Worm (Caenorhabditis elegans) whole organism, L4/young adult: ENCODE measurements around the gene qars-1.

Experiments used
- W03F9.2 ChIP-seq: fragments of 150-350 bp; optimal IDR thresholded peaks from 2 replicates; lab custom pipeline; 2014; ENCODE audit warnings: missing biosample characterization, missing genetic modification characterization
- dao-5 ChIP-seq: sonication (generic microtip); optimal IDR thresholded peaks from 2 replicates; lab custom pipeline; 2016; ENCODE audit warnings: missing genotype, missing genetic modification characterization, moderate library complexity, missing compliant biosample characterization
- him-1 ChIP-seq: sonication (generic microtip); optimal IDR thresholded peaks from 2 replicates; lab custom pipeline; 2016; ENCODE audit warnings: missing genotype, missing genetic modification reagents, missing genetic modification characterization, missing compliant biosample characterization

The qars-1 gene

DNA sequence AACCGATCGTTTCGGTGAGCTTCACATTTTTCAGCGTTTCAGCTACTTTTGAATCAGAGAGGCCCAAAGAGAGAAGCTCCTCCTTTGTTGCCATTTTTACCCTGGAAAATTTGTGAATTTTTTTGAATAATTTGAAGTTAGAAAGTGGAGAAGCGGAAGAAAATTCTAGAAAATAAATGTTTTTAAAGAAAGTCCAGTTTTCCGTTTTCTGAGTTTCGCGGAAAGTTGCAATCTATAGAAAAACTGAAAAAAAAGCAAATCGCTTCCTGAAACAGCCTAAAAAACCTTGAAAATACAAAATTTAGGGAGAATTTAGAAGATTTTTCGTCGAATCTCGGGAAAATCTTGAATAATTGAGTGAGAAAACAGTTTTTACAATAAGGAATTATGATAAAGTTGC is at the start of gene qars-1:
Gene qars-1 (minus strand): TSS at position 101 of the 400 bp plus-strand sequence.
- no peak for TF ChIP-seq dao-5 (tag; lab: Kevin White, UChicago)

DNA sequence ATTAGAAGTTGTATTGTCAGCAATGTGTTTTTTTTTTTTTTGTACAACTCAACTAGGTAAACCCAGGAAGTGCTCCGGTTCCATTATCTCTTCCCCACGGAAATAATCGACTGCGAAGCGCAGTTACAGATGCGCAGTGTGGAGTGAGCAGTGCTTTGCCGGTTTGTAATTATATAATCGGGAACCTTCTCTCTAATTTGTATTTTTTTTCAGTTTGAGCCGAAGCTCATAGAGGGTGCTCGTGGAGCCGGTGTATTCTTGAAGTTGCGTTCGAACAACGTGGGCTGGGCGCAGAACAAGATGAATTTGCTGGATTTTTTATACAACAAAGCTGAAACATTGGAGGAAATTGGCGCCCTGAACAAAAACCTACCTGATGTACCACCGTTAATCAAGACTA is 45.0 kb upstream of the qars-1 start, which contains the start of gene Y41E3.13:
Gene Y41E3.13 (plus strand): TSS at position 301 of the 400 bp plus-strand sequence.
- TF ChIP-seq W03F9.2 (no peak), him-1 (no peak), dao-5 (tag; lab: Kevin White, UChicago) (no peak)

DNA sequence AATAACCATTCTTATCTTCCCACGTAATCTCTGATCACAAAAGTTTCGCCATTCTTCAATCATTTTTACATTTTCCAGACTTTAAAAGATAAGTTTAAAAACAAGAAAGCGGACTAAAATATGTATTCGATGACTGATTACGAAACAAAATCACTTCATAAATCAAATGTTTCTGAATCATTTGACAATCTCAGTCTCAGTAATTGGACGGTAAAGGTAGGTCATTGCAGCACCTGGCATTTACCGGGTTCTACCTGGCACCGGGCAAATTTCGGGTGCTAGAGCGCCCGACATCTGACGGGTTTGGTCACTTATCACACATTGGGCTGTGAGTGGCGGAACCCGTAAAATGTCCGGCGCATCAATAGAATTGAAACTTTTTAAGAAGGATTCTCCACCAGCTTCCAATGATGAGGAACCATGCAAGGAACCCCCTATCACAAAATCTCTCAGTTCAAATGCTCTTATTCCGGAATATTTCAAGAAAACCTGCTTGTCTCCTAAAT is 43.2 kb upstream of the qars-1 start, which contains the start of gene Y41E3.19:
Gene Y41E3.19 (plus strand): TSS at position 51 of the 506 bp plus-strand sequence.
- TF ChIP-seq W03F9.2: no peak
- TF ChIP-seq him-1: no peak
- no peak for TF ChIP-seq dao-5 (tag; lab: Kevin White, UChicago)

DNA sequence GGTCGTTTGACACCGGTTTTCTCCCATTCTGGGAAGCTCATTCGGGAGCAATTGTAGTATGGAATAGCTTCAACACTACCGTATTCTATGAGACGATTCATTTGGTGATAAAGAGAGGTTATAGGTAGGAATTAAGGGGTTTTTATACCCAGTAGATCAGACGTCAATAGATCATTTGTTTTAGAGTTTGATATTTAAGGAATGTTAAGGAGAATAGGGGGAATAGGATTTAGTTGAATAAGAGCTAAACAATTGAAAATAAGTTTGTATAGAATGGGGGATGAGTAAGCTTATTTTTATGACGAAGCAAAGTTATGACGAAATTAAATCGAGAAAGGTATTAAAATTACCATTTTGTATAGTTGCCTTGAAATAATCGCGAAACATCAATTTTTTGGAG is 40.3 kb upstream of the qars-1 start, which contains the start of gene srt-47:
Gene srt-47 (minus strand): TSS at position 101 of the 400 bp plus-strand sequence.
- TF ChIP-seq him-1 (no peak), W03F9.2 (no peak), dao-5 (tag; lab: Kevin White, UChicago) (no peak)

DNA sequence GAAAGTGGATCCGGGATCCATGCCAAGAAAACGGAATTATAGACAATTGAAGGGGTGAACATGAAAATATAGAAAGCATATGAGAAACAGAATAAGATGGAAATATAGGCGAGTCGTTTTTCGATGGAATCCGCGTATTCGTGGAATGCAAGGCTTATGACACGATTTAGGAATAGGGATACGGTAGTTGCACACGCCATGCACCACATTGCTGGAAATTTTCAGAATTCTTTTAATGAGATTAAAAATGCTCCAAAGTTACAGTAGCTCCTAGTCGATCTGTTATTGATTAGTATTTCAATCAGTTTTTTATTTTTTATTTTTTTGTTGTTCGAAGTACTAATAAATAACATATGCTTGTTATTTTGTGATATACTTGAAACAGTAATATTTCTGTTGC is 38.1 kb upstream of the qars-1 start:
- TF ChIP-seq dao-5 (tag; lab: Kevin White, UChicago) (no peak), W03F9.2 (no peak), him-1 (no peak)

DNA sequence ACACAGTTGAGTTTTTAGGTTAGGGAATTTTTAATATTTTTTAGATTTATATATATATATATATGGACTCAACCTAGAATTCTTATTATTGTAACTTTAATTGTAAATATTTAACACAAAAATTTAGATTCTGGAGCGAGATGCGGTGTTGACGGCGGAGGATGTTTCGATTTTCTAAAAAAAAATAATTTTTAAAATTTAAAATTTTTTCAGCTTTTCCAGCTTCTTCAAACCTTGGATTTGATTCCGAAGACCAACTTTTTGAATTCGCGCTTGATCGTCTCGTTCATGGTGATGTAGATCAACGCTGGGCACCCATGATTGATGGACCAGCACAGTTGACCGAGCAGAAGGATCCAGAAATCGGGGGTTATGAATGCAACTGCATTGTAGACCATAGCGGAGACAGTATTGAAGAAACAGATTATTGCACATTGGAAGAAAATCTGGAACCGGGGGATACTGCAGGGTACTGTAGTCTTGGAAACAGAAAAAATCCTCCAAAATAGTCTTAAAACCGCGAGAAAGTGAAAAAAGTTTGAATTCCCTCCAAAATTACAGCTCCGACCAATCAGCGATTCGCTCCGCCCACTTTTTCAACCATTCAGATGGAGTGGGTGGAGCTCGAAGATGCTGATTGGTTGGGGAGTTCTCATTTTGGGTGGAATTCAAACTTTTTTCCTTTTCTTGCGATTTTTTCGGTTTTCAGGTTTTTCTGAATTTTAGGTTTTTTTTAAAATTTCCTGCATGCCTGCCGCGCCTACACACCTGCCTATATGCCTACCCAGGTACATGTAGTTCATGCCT is 36.5 kb upstream of the qars-1 start:
- TF ChIP-seq him-1 (no peak), dao-5 (tag; lab: Kevin White, UChicago) (no peak), W03F9.2 (no peak)

DNA sequence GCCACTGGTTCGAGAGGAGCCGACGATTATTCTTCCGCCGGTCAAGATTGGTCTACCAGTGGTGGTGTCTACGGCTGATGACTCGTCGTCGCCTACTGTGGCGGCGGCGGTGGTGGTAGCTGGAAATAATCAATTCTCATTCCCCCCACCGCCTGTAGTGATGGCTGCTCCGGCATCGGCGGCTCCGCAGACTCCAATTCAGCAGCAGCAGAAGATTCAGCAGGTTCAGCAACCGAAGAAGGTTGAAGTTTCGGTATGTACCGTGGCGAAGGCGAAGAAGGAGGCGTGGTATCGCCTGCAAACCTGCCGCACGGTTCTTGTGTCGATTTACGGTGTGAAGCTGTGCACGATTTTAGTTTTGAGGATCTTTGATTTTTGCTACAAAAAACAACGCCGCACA is 33.2 kb upstream of the qars-1 start:
- TF ChIP-seq him-1: no peak
- TF ChIP-seq W03F9.2: no peak
- TF ChIP-seq dao-5 (tag; lab: Kevin White, UChicago): no peak

DNA sequence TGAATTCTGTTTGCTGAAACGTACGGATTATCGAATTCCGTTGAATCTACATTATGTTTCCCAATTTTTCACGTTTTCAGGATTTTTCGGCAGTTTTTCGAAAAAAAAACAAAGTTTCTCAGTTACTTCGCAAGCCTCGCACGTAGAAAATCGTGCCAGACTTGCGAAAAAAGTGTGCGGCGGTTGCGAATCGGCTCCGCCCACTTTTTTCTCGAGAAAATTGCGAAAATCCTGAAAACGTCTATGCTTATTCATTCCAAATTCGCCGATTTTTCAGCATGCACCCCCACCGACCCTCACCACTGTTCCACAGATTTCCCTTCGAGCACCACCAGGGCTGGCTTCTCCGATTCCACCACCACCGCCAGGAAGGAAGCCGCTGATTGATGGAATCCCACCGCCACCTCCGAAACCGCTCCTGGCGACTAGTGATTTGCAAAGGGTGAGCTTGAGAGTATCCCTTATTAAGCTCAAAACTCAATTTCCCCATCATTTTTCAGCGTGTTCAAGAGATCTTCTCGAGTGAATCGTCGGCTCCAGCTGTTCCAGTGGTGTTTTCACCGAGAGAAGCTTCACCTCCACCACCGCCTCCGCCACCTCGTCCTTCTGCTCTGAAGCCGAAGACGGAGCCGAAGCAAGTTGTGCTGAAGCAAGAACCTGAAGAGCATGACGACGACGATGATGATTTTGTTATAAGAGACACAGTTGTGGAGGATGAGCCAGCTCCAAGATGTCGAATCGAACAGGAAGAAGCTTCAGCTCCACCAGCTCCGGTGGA is 29.4 kb upstream of the qars-1 start:
- no peak for TF ChIP-seq W03F9.2
- TF ChIP-seq him-1: no peak
- TF ChIP-seq dao-5 (tag; lab: Kevin White, UChicago): no peak

DNA sequence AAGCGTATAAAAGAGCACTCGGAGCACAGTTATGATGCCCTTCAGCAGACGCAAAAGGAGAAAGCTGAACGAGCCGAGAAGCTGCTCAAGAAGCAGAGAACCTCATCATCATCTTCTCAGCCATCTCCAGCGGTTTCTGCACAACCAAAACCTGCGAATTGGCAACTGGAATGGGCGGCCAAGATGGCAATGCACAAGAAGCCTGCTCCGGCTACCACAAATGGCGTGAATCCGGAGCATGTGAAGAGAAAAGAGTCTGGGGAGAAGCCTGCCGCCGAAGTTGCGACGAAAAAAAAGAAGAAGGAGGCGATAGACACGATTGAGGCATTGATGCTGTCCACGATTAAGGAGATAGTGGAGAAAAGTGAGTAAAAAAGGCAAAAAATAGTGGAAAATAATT is 28.1 kb upstream of the qars-1 start:
- TF ChIP-seq W03F9.2: no peak
- no peak for TF ChIP-seq dao-5 (tag; lab: Kevin White, UChicago)
- TF ChIP-seq him-1: no peak

DNA sequence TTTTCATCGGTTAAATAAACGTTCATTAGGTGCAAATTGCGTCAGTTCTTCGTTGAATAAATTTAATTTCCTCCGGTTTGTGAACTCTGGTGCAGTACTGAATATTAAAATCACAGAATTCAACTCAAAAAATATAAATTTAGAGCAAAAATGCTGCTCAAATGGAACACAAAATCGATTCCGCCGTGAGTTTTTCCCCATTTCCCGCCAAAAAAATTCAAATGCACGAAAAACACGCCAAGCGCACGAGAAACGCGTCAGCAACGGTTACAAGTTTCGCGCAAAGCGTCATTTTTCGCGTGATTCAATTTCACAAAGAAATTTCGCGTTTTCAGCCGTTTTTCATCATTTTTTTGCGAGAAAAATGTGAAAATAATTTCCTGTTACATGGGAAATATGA is 26.5 kb upstream of the qars-1 start, which contains the start of gene hrpu-1:
Gene hrpu-1 (plus strand): TSS at position 140 of the 400 bp plus-strand sequence.
- TF ChIP-seq him-1: peak; percentile 5
- TF ChIP-seq dao-5 (tag; lab: Kevin White, UChicago): no peak
- TF ChIP-seq W03F9.2: peak; percentile 86

DNA sequence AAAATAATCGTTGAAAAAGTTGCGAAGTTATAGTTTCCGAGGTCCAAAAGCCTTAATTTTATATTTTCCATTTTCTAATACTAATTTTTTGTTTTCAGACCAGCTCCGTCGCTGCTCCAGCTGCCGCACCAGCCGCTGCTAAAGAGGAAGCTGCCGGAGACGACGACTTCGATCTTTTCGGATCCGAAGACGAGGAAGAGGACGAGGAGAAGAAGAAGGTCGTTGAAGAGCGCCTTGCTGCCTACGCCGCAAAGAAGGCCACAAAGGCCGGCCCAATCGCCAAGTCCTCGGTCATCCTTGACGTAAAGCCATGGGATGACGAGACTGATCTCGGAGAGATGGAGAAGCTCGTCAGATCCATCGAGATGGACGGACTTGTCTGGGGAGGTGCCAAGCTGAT is 25.8 kb upstream of the qars-1 start:
- TF ChIP-seq W03F9.2 (no peak), dao-5 (tag; lab: Kevin White, UChicago) (no peak), him-1 (no peak)

DNA sequence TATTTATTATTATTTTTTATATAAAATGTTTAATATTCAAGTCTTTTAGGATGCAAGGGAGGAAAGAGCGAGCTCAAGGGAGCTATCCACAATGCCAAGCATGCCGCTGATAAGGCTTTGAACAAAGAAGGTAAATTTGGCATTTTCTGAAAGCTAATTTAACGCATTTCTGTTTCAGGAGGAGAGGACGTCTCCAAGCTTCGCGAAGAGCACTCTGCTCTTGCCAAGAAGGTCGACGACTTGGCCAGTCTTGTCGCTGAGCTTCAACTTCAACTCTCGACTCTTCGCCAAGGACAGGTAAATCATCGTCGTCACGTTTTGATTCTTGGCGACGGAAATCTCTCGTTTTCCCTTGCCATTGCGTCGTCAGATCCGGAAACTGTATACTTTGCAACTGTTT is 24.5 kb upstream of the qars-1 start:
- TF ChIP-seq dao-5 (tag; lab: Kevin White, UChicago) (no peak), W03F9.2 (no peak), him-1 (no peak)

DNA sequence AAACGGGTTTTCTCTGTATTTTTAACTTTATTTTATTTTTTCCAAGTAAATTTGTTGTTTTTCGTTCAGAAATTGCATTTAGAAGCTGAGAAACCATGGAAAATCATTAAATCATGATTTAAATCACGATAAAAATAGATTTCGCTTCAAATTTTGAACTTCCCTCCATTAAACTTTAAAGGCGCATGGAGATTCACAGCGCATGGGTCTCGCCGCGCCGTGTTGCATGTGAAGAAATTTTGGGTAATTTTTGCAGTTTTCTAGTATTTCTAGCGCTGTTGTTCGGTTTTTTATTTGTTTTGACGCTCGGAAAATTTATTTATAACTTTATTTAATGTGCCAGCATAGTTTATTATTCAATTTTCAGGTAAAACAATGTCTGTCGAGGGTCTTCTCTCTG is 24.0 kb upstream of the qars-1 start, which contains the start of gene eef-1B.2:
Gene eef-1B.2 (plus strand): TSS at position 358 of the 400 bp plus-strand sequence.
- peak; percentile 64 for TF ChIP-seq W03F9.2
- no peak for TF ChIP-seq dao-5 (tag; lab: Kevin White, UChicago)

DNA sequence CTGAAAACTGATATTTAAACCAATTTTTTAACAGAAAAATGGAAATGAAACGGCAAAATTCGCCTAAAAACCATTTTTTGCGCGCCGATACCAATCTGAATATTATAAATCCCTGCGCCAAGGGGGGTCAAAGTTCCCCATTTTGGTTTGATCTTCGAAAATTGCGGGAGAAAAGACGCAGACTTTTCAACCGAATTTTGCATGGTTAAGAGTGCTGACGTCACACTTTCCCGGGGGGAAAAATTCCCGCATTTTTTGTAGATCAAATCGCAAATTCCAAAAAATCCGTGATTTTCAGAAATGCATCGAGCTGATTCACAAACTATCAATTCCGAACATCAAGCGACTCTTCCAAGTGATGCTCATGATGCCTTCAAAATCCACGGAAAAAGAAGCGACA is 16.6 kb upstream of the qars-1 start:
- TF ChIP-seq W03F9.2 (no peak), him-1 (no peak), dao-5 (tag; lab: Kevin White, UChicago) (no peak)

DNA sequence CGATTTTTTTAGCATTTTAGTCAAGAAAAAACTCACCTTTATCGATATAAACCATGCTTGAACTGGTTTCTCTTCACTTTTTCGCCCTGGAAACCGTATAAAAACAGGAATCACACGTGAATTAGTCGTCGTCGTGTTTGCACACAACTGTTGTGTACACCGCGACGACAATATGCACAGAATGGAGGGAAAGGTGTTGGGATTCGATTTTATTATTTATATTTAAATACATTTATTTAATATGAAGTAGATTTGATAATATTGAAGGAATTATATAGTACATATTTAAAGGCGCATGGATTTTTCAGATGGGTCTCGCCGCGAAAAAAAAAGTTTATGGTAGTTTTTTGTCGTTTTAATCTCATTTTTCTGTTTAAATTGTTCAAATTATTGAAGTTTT is 15.9 kb upstream of the qars-1 start, which contains the start of gene Y41E3.8:
Gene Y41E3.8 (minus strand): TSS at position 88 of the 400 bp plus-strand sequence.
- TF ChIP-seq dao-5 (tag; lab: Kevin White, UChicago) (no peak), him-1 (no peak), W03F9.2 (peak; percentile 55)
